Fruit fly (Drosophila melanogaster): ENCODE data around the gene RpS5a.

RpS5a gene

DNA sequence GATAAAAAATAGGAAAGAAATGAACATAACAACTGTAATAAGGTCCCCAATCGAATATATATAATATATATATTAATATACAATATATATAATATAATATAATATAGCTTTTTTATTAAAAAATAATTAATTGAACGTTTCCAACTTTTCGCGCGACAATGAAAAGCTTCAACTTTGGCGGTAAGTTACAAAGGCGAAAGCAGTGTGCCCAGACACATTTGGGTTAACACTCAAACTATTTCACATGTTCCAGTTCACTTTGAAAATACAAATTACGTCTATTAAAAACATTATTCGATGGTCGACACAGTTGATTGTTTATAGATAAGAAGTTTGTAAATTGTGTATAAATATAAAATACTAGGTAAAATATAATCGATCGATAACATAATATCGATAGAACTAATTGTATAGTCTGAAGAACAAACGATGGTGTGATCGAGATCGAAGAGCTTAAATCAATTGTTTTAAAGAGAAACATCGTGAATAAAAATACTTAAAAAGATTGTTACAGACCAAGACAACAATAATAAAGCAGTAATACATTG is 41.8 kb downstream of the RpS5a start:
- TF ChIP-seq CG18619 (GFP tag; optimal IDR thresholded peaks at IDR 0.05) (no peak), CG8290 (GFP tag; optimal IDR thresholded peaks at IDR 0.05) (peak; percentile 21), CG8290 (tag; optimal IDR thresholded peaks at IDR 0.05) (no peak), Mad (GFP tag; optimal IDR thresholded peaks at IDR 0.05) (no peak), lab (GFP tag; optimal IDR thresholded peaks at IDR 0.05) (no peak), CG8765 (GFP tag; IDR thresholded peaks at IDR 0.05) (no peak), esg (GFP tag; conservative IDR thresholded peaks at IDR 0.05) (no peak), CG15514 (GFP tag; optimal IDR thresholded peaks at IDR 0.05) (peak; percentile 25), CG10979 (tag; optimal IDR thresholded peaks at IDR 0.05) (no peak), CG12744 (GFP tag; optimal IDR thresholded peaks at IDR 0.05) (no peak), CG11504 (tag; optimal IDR thresholded peaks at IDR 0.05) (no peak), CG12299 (tag; optimal IDR thresholded peaks at IDR 0.05) (no peak), HLH54F (GFP tag; optimal IDR thresholded peaks at IDR 0.05) (no peak), CG9876 (GFP tag; optimal IDR thresholded peaks at IDR 0.05) (no peak), bbx (GFP tag; IDR thresholded peaks at IDR 0.05; ENCODE audit: partially characterized antibody) (no peak), sna (GFP tag; IDR thresholded peaks at IDR 0.05; ENCODE audit: partially characterized antibody) (peak; percentile 52; the same call in 1 of the 2 replicates), Dfd (GFP tag; optimal IDR thresholded peaks at IDR 0.05) (no peak), CG15696 (tag; optimal IDR thresholded peaks at IDR 0.05) (no peak), sr (GFP tag; IDR thresholded peaks at IDR 0.05) (no peak), pan (optimal IDR thresholded peaks at IDR 0.05) (no peak), pan (GFP tag; optimal IDR thresholded peaks at IDR 0.05 in 1 of 2, IDR thresholded peaks at IDR 0.05 in 1 of 2) (no peak), bsh (GFP tag; optimal IDR thresholded peaks at IDR 0.05) (no peak), Oaz (GFP tag; IDR thresholded peaks at IDR 0.05) (no peak), cato (GFP tag; optimal IDR thresholded peaks at IDR 0.05; ENCODE audit: borderline replicate concordance) (no peak), tio (GFP tag; optimal IDR thresholded peaks at IDR 0.05) (no peak), Rfx (GFP tag; IDR thresholded peaks at IDR 0.05) (no peak), inv (GFP tag; IDR thresholded peaks at IDR 0.05; ENCODE audit: partially characterized antibody) (peak; percentile 31; the same call in 1 of the 2 replicates), Hr78 (GFP tag; optimal IDR thresholded peaks at IDR 0.05) (no peak), sob (GFP tag; IDR thresholded peaks at IDR 0.05) (no peak), lbe (GFP tag; optimal IDR thresholded peaks at IDR 0.05) (no peak), CG2875 (GFP tag; optimal IDR thresholded peaks at IDR 0.05) (no peak), CG5180 (GFP tag; optimal IDR thresholded peaks at IDR 0.05) (no peak), CG12071 (GFP tag; optimal IDR thresholded peaks at IDR 0.05) (no peak), lov (optimal IDR thresholded peaks at IDR 0.05) (no peak), lov (GFP tag; IDR thresholded peaks at IDR 0.05) (no peak), CG18476 (GFP tag; optimal IDR thresholded peaks at IDR 0.05) (no peak), gem (tag; optimal IDR thresholded peaks at IDR 0.05) (no peak), Dek (tag; optimal IDR thresholded peaks at IDR 0.05) (no peak), mam (GFP tag; optimal IDR thresholded peaks at IDR 0.05) (no peak), dysf (GFP tag; IDR thresholded peaks at IDR 0.05) (no peak), Hr3 (GFP tag; optimal IDR thresholded peaks at IDR 0.05) (no peak), BtbVII (GFP tag; optimal IDR thresholded peaks at IDR 0.05) (no peak), ind (GFP tag; optimal IDR thresholded peaks at IDR 0.05) (no peak), H15 (GFP tag; IDR thresholded peaks at IDR 0.05) (no peak), Camta (GFP tag; optimal IDR thresholded peaks at IDR 0.05) (no peak), Stat92E (GFP tag; optimal IDR thresholded peaks at IDR 0.05) (no peak), CG9215 (GFP tag; IDR thresholded peaks at IDR 0.05) (no peak), unpg (GFP tag; optimal IDR thresholded peaks at IDR 0.05) (no peak), sd (tag; optimal IDR thresholded peaks at IDR 0.05) (no peak), NfI (GFP tag; optimal IDR thresholded peaks at IDR 0.05) (no peak), slp2 (GFP tag; optimal IDR thresholded peaks at IDR 0.05) (no peak)

All from whole organism, embryonic.